Fruit fly (Drosophila melanogaster) whole organism, embryonic: ENCODE results near the gene Rassf.

Experiments
- Aef1 ChIP-seq: fragments of 200-800 bp; sonication (Bioruptor generic); IDR thresholded peaks from 3 replicates; pipeline ENCODE4 v1.3.6; 2022; ENCODE audit warnings: missing biosample characterization, missing genetic modification characterization
- CG10959 ChIP-seq: fragments of 200-800 bp; sonication (Bioruptor generic); IDR thresholded peaks from 2 replicates; pipeline ENCODE4 v1.3.6; 2022; ENCODE audit warnings: missing biosample characterization, missing genetic modification characterization
- CG1233 ChIP-seq: fragments of 200-800 bp; sonication (Bioruptor generic); optimal IDR thresholded peaks from 4 replicates; lab custom pipeline; 2018; ENCODE audit warnings: missing biosample characterization, mild to moderate bottlenecking, missing genetic modification characterization
- CG12942 ChIP-seq: fragments of 200-800 bp; sonication (Bioruptor generic); optimal IDR thresholded peaks from 3 replicates; lab custom pipeline; 2016; ENCODE audit warnings: missing biosample characterization, missing genetic modification characterization
- CG13296 ChIP-seq: fragments of 200-800 bp; sonication (Bioruptor generic); optimal IDR thresholded peaks from 3 replicates; lab custom pipeline; 2018; ENCODE audit warnings: missing biosample characterization, mild to moderate bottlenecking, missing genetic modification characterization
- CG15011 ChIP-seq: fragments of 200-800 bp; sonication (Bioruptor generic); optimal IDR thresholded peaks from 3 replicates; lab custom pipeline; 2018; ENCODE audit warnings: missing biosample characterization, mild to moderate bottlenecking, missing genetic modification characterization
- CG1529 ChIP-seq: fragments of 200-800 bp; sonication (Bioruptor generic); optimal IDR thresholded peaks from 3 replicates; lab custom pipeline; 2018; ENCODE audit warnings: missing biosample characterization, missing genetic modification characterization
- CG15601 ChIP-seq: fragments of 200-800 bp; sonication (Bioruptor generic); optimal IDR thresholded peaks from 3 replicates; lab custom pipeline; 2019; ENCODE audit warnings: missing biosample characterization, mild to moderate bottlenecking, missing genetic modification characterization, moderate library complexity
- CG1603 ChIP-seq: fragments of 200-800 bp; sonication (Bioruptor generic); optimal IDR thresholded peaks from 2 replicates; lab custom pipeline; 2019; ENCODE audit warnings: missing biosample characterization, mild to moderate bottlenecking, missing genetic modification characterization, moderate library complexity
- CG18262 ChIP-seq: fragments of 200-800 bp; optimal IDR thresholded peaks from 3 replicates; lab custom pipeline; 2019; ENCODE audit warnings: missing biosample characterization, mild to moderate bottlenecking, missing genetic modification characterization, moderate library complexity
- CG1832 ChIP-seq: fragments of 200-800 bp; sonication (Bioruptor generic); optimal IDR thresholded peaks from 2 replicates; lab custom pipeline; 2017; ENCODE audit warnings: missing biosample characterization, mild to moderate bottlenecking, missing genetic modification characterization, inconsistent platforms
- CG30403 ChIP-seq: fragments of 200-800 bp; sonication (Bioruptor generic); optimal IDR thresholded peaks from 3 replicates; lab custom pipeline; 2016; ENCODE audit warnings: missing biosample characterization, missing genetic modification characterization
- CG31388 ChIP-seq: fragments of 200-800 bp; sonication (Bioruptor generic); optimal IDR thresholded peaks from 2 replicates; lab custom pipeline; 2016; ENCODE audit warnings: missing biosample characterization, missing genetic modification characterization
- CG32532 ChIP-seq: fragments of 200-800 bp; sonication (Bioruptor generic); IDR thresholded peaks from 2 replicates; pipeline ENCODE4 v1.3.6; 2022; ENCODE audit warnings: missing biosample characterization, missing genetic modification characterization
- CG6683 ChIP-seq: fragments of 200-800 bp; sonication (Bioruptor generic); optimal IDR thresholded peaks from 2 replicates; lab custom pipeline; 2017; ENCODE audit warnings: missing biosample characterization, mild to moderate bottlenecking, missing genetic modification characterization, missing genetic modification reagents
- CG7271 ChIP-seq: fragments of 200-800 bp; sonication (Bioruptor generic); optimal IDR thresholded peaks from 2 replicates; lab custom pipeline; 2018; ENCODE audit warnings: missing biosample characterization, mild to moderate bottlenecking, missing genetic modification characterization, moderate library complexity
- CG7786 ChIP-seq: fragments of 200-800 bp; sonication (Bioruptor generic); optimal IDR thresholded peaks from 2 replicates; lab custom pipeline; 2016; ENCODE audit warnings: missing biosample characterization, missing genetic modification characterization
- CG9797 ChIP-seq: fragments of 200-800 bp; sonication (Bioruptor generic); optimal IDR thresholded peaks from 3 replicates; lab custom pipeline; 2018; ENCODE audit warnings: missing biosample characterization, mild to moderate bottlenecking, missing genetic modification characterization
- D ChIP-seq, 2 experiments: fragments of 200-800 bp in 1 of 2; fragments of >200 bp in 1 of 2; sonication (Bioruptor generic) in 1 of 2; optimal IDR thresholded peaks; 2 replicates in 1 of 2; 3 replicates in 1 of 2; lab custom pipeline; 2017; ENCODE audit warnings: mild to moderate bottlenecking in 1 of 2, missing biosample characterization in 1 of 2, missing genetic modification characterization in 1 of 2, missing genetic modification reagents in 1 of 2
- Dad ChIP-seq: fragments of 200-800 bp; sonication (Bioruptor generic); optimal IDR thresholded peaks from 3 replicates; lab custom pipeline; 2016; ENCODE audit warnings: missing biosample characterization, missing genetic modification characterization
- Deaf1 ChIP-seq: fragments of 200-800 bp; optimal IDR thresholded peaks from 3 replicates; lab custom pipeline; 2019; ENCODE audit warnings: missing biosample characterization, mild to moderate bottlenecking, missing genetic modification characterization, moderate library complexity
- Dfd ChIP-seq, 2 experiments: fragments of >200 bp; optimal IDR thresholded peaks; 2 replicates each; lab custom pipeline; 2017; ENCODE audit warnings: missing biosample characterization in 2 of 2, missing genetic modification characterization in 2 of 2
- Ets65A ChIP-seq: fragments of 200-800 bp; sonication (Bioruptor generic); peaks from one replicate; lab custom pipeline; 2016; ENCODE audit warnings: missing biosample characterization, missing genetic modification characterization
- GATAe ChIP-seq: fragments of 200-800 bp; sonication (Bioruptor generic); conservative IDR thresholded peaks from 2 replicates; pipeline ENCODE4 v1.3.6; 2022; ENCODE audit warnings: missing biosample characterization, missing genetic modification characterization
- Gsc ChIP-seq: fragments of 200-800 bp; sonication (Bioruptor generic); IDR thresholded peaks from 2 replicates; pipeline ENCODE4 v1.3.6; 2022; ENCODE audit warnings: missing biosample characterization, missing genetic modification characterization
- Kr ChIP-seq: fragments of 200-800 bp; sonication (Bioruptor generic); optimal IDR thresholded peaks from 2 replicates; lab custom pipeline; 2017; ENCODE audit warnings: missing biosample characterization, mild to moderate bottlenecking, missing genetic modification characterization
- Nf-YC ChIP-seq: fragments of 200-800 bp; optimal IDR thresholded peaks from 3 replicates; lab custom pipeline; 2019; ENCODE audit warnings: missing biosample characterization, mild to moderate bottlenecking, missing genetic modification characterization, moderate library complexity
- Opbp ChIP-seq: fragments of 200-800 bp; sonication (Bioruptor generic); IDR thresholded peaks from 3 replicates; pipeline ENCODE4 v1.3.6; 2022; ENCODE audit warnings: missing biosample characterization, missing genetic modification characterization; ENCODE audit not compliant: partially characterized antibody
- ab ChIP-seq: fragments of 200-800 bp; sonication (Bioruptor generic); optimal IDR thresholded peaks from 2 replicates; lab custom pipeline; 2016; ENCODE audit warnings: missing biosample characterization, missing genetic modification characterization
- ash1 ChIP-seq: fragments of 200-800 bp; sonication (Bioruptor generic); optimal IDR thresholded peaks from 2 replicates; lab custom pipeline; 2018; ENCODE audit warnings: missing biosample characterization, mild to moderate bottlenecking, missing genetic modification characterization
- dmrt99B ChIP-seq: fragments of 200-800 bp; sonication (Bioruptor generic); optimal IDR thresholded peaks from 2 replicates; lab custom pipeline; 2018; ENCODE audit warnings: missing biosample characterization, mild to moderate bottlenecking, missing genetic modification characterization, moderate library complexity
- dpn ChIP-seq, 2 experiments: fragments of 200-800 bp; sonication (Bioruptor generic); optimal IDR thresholded peaks; 3 replicates each; lab custom pipeline; 2016; ENCODE audit warnings: missing biosample characterization in 2 of 2, missing genetic modification characterization in 2 of 2
- esg ChIP-seq: fragments of 200-800 bp; sonication (Bioruptor generic); conservative IDR thresholded peaks from 2 replicates; pipeline ENCODE4 v1.3.6; 2022; ENCODE audit warnings: missing biosample characterization, missing genetic modification characterization
- fd102C ChIP-seq: fragments of 200-800 bp; sonication (Bioruptor generic); optimal IDR thresholded peaks from 2 replicates; lab custom pipeline; 2018; ENCODE audit warnings: missing biosample characterization, mild to moderate bottlenecking, missing genetic modification characterization, moderate library complexity
- fd96Cb ChIP-seq: fragments of 200-800 bp; sonication (Bioruptor generic); optimal IDR thresholded peaks from 2 replicates; lab custom pipeline; 2018; ENCODE audit warnings: missing biosample characterization, mild to moderate bottlenecking, missing genetic modification characterization, moderate library complexity
- gce ChIP-seq: fragments of 200-800 bp; sonication (Bioruptor generic); IDR thresholded peaks from 3 replicates; pipeline ENCODE4 v1.3.6; 2022; ENCODE audit warnings: missing biosample characterization, missing genetic modification characterization
- gfzf ChIP-seq: fragments of 200-800 bp; sonication (Bioruptor generic); optimal IDR thresholded peaks from 2 replicates; lab custom pipeline; 2016; ENCODE audit warnings: missing biosample characterization, mild to moderate bottlenecking, missing genetic modification characterization, moderate library complexity
- phol ChIP-seq: fragments of 200-800 bp; sonication (Bioruptor generic); optimal IDR thresholded peaks from 3 replicates; lab custom pipeline; 2018; ENCODE audit warnings: missing biosample characterization, mild to moderate bottlenecking, missing genetic modification characterization, moderate library complexity
- prd ChIP-seq, 3 experiments: fragments of >200 bp in 2 of 3; fragments of 200-800 bp in 1 of 3; sonication (Bioruptor generic) in 1 of 3; optimal IDR thresholded peaks in 2 of 3; IDR thresholded peaks in 1 of 3; 2 replicates in 2 of 3; 3 replicates in 1 of 3; pipeline versions ENCODE4 v1.3.6 to Lab custom; 2017 to 2022; ENCODE audit warnings: missing biosample characterization in 1 of 3, missing genetic modification characterization in 1 of 3
- pum ChIP-seq: fragments of 200-800 bp; sonication (Bioruptor generic); optimal IDR thresholded peaks from 2 replicates; lab custom pipeline; 2016; ENCODE audit warnings: missing biosample characterization, missing genetic modification characterization
- row ChIP-seq: fragments of 200-800 bp; sonication (Bioruptor generic); IDR thresholded peaks from 3 replicates; pipeline ENCODE4 v1.3.6; 2022; ENCODE audit warnings: missing biosample characterization, missing genetic modification characterization
- sd ChIP-seq: fragments of 200-800 bp; sonication (Bioruptor generic); optimal IDR thresholded peaks from 3 replicates; lab custom pipeline; 2018; ENCODE audit warnings: missing biosample characterization, mild to moderate bottlenecking, missing genetic modification characterization, moderate library complexity
- sens-2 ChIP-seq: fragments of 200-800 bp; sonication (Bioruptor generic); IDR thresholded peaks from 2 replicates; pipeline ENCODE4 v1.3.6; 2022; ENCODE audit warnings: missing biosample characterization, missing genetic modification characterization
- sisA ChIP-seq: fragments of 200-800 bp; sonication (Bioruptor generic); IDR thresholded peaks from 2 replicates; pipeline ENCODE4 v1.3.6; 2022; ENCODE audit warnings: missing biosample characterization, missing genetic modification characterization
- tap ChIP-seq: fragments of 200-800 bp; optimal IDR thresholded peaks from 3 replicates; lab custom pipeline; 2019; ENCODE audit warnings: missing biosample characterization, mild to moderate bottlenecking, missing genetic modification characterization, moderate library complexity
- wdn ChIP-seq: fragments of 200-800 bp; sonication (Bioruptor generic); IDR thresholded peaks from 2 replicates; pipeline ENCODE4 v1.3.6; 2022; ENCODE audit warnings: missing biosample characterization, missing genetic modification characterization
- zen ChIP-seq: fragments of 200-800 bp; sonication (Bioruptor generic); optimal IDR thresholded peaks from 3 replicates; lab custom pipeline; 2018; ENCODE audit warnings: missing biosample characterization, mild to moderate bottlenecking, missing genetic modification characterization, moderate library complexity
- zf30C ChIP-seq: fragments of 200-800 bp; sonication (Bioruptor generic); optimal IDR thresholded peaks from 3 replicates; lab custom pipeline; 2018; ENCODE audit warnings: missing biosample characterization, mild to moderate bottlenecking, missing genetic modification characterization

The Rassf gene

DNA sequence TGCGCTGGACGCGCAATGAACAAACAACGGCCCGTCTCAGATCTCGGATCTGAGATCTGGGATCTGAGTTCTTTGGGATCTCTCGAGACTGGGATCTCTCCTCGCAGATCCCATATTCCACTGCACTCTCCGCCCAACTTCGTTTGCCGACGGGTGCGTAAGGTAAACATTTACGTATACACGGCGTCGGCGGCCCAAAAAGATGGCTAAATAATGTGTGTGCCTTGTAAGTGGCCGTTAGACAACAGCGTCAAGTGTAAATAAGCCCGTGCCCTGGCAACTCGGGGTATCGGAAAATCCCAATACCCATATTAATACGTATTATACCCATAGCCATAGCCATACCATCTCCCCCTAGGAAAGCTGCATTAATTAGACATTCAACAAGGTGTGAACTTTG is 17.0 kb upstream of the Rassf start (continued):
- TF ChIP-seq sd (tag; lab: Kevin White, UChicago) (no peak), CG9797 (GFP tag; lab: Kevin White, UChicago) (no peak), CG7271 (tag; lab: Kevin White, UChicago) (peak; percentile 13), CG7786 (GFP tag; lab: Kevin White, UChicago) (no peak), CG18262 (no peak), prd (optimal IDR thresholded peaks at IDR 0.05; lab: Kevin White, UChicago) (no peak), prd (GFP tag; IDR thresholded peaks at IDR 0.05; lab: Robert Waterston, UW) (peak; percentile 21; the same call in 1 of the 3 replicates), Ets65A (no peak), ash1 (GFP tag; lab: Kevin White, UChicago) (no peak), gfzf (GFP tag; lab: Kevin White, UChicago) (no peak), CG13296 (GFP tag; lab: Kevin White, UChicago) (no peak), wdn (no peak), fd102C (GFP tag; lab: Kevin White, UChicago) (peak; percentile 58), Dad (GFP tag; lab: Kevin White, UChicago) (no peak), Gsc (GFP tag; lab: Robert Waterston, UW) (no peak), CG1529 (GFP tag; lab: Kevin White, UChicago) (no peak), CG15011 (GFP tag; lab: Kevin White, UChicago) (no peak)

- TF ChIP-seq Opbp (GFP tag; lab: Robert Waterston, UW) = no peak
- TF ChIP-seq CG12942 (GFP tag; lab: Kevin White, UChicago) = no peak
- TF ChIP-seq Kr = peak; percentile 77
- TF ChIP-seq fd96Cb (tag; lab: Kevin White, UChicago) = no peak
- TF ChIP-seq esg (GFP tag; lab: Robert Waterston, UW) = 0 out of 2 replicates have a peak, but pooled peaks have one; percentile 7
- TF ChIP-seq row = 0 out of 3 replicates have a peak, but pooled peaks have one; percentile 33
- no peak for TF ChIP-seq CG10959 (GFP tag; lab: Robert Waterston, UW)
- no peak for TF ChIP-seq CG30403
- TF ChIP-seq phol = peak; percentile 36
- TF ChIP-seq tap (tag; lab: Kevin White, UChicago) = no peak
- TF ChIP-seq gce (GFP tag; lab: Robert Waterston, UW) = no peak
- TF ChIP-seq CG1832 (GFP tag; lab: Kevin White, UChicago) = peak; percentile 54
- no peak for TF ChIP-seq GATAe (GFP tag; lab: Robert Waterston, UW)
- no peak for TF ChIP-seq ab (GFP tag; lab: Kevin White, UChicago)
- no peak for TF ChIP-seq sisA (GFP tag; lab: Robert Waterston, UW)
- peak; percentile 80 for TF ChIP-seq zf30C
- TF ChIP-seq CG1233 = peak; percentile 25
- no peak for TF ChIP-seq prd (optimal IDR thresholded peaks at IDR 0.05; lab: Kevin White, UChicago)
- peak; percentile 59; the same call in 2 of the 3 replicates for TF ChIP-seq prd (GFP tag; IDR thresholded peaks at IDR 0.05; lab: Robert Waterston, UW)
- TF ChIP-seq sens-2 (GFP tag; lab: Robert Waterston, UW) = 0 out of 2 replicates have a peak, but pooled peaks have one; percentile 5
- TF ChIP-seq pum (GFP tag; lab: Kevin White, UChicago) = no peak
- no peak for TF ChIP-seq CG31388 (GFP tag; lab: Kevin White, UChicago)
- TF ChIP-seq dpn (GFP tag; optimal IDR thresholded peaks at IDR 0.05; lab: Kevin White, UChicago) = peak in 1 of 2 experiments; percentile 13
- peak; percentile 86 for TF ChIP-seq Nf-YC (tag; lab: Kevin White, UChicago)
- no peak for TF ChIP-seq CG32532
- no peak for TF ChIP-seq D (optimal IDR thresholded peaks at IDR 0.05; lab: Kevin White, UChicago)
- TF ChIP-seq D (GFP tag; optimal IDR thresholded peaks at IDR 0.05; lab: Kevin White, UChicago) = no peak
- TF ChIP-seq CG1603 (tag; lab: Kevin White, UChicago) = no peak
- no peak for TF ChIP-seq CG6683 (GFP tag; lab: Kevin White, UChicago)
- no peak for TF ChIP-seq dmrt99B
- TF ChIP-seq wdn = no peak
- peak; percentile 3 for TF ChIP-seq Deaf1 (tag; lab: Kevin White, UChicago)
- no peak for TF ChIP-seq CG1529 (GFP tag; lab: Kevin White, UChicago)
- TF ChIP-seq Dfd (GFP tag; optimal IDR thresholded peaks at IDR 0.05; lab: Kevin White, UChicago) = no peak
- no peak for TF ChIP-seq Aef1
- TF ChIP-seq zen = peak; percentile 37
- no peak for TF ChIP-seq CG15601 (tag; lab: Kevin White, UChicago)
These were observed 15.6 kb upstream of the Rassf start for dm6 chr3R:23133301-23133828.
